Worm (Caenorhabditis elegans): ENCODE data around the gene F45F2.11.

F45F2.11 gene

DNA sequence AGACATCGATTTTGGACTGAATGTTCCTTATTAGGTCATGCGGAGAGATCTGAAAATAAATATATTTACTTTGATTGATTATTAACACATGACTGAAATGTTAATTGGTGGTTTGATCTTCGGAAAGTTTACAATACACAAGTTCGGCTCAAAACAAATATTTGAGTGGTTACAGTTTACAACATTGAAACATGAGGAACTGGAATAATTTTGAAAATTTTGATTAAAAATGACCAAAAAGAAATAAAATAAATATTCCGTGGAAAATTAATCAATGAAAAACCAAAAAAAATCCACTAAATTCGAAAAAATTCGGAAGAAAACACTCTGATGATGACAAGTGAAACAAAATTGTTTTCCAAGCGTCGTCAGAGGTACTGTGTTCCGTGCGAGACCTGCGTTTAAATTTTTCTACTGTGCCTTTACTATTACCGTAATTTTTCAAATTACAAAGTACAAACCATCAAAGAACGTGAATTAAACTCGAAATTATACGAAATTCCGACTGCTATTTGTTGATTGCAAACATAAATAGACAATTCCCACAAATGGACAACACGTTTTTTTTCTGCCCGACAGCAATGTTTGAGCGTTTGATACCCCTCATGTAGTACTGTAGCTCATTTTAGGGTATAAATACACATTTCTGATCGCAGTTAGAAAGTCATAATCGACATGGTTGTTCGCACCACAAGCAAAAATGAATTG, at the start of gene F45F2.11, which contains the start of gene otpl-7:
Gene F45F2.11, minus strand, starts transcription at position 51 of the 708 bp plus-strand sequence.
Gene otpl-7, plus strand, starts transcription at position 658 of the 708 bp plus-strand sequence.
- TF ChIP-seq C34F6.9 (tag; optimal IDR thresholded peaks at IDR 0.05) (no peak), mbf-1 (tag; optimal IDR thresholded peaks at IDR 0.05) (no peak), skn-1 (tag; optimal IDR thresholded peaks at IDR 0.05) (no peak), sma-9 (GFP tag; optimal IDR thresholded peaks at IDR 0.05) (no peak), sma-9 (tag; optimal IDR thresholded peaks at IDR 0.05) (no peak), crh-2 (tag; optimal IDR thresholded peaks at IDR 0.05) (no peak), nhr-21 (tag; optimal IDR thresholded peaks at IDR 0.05) (no peak)

DNA sequence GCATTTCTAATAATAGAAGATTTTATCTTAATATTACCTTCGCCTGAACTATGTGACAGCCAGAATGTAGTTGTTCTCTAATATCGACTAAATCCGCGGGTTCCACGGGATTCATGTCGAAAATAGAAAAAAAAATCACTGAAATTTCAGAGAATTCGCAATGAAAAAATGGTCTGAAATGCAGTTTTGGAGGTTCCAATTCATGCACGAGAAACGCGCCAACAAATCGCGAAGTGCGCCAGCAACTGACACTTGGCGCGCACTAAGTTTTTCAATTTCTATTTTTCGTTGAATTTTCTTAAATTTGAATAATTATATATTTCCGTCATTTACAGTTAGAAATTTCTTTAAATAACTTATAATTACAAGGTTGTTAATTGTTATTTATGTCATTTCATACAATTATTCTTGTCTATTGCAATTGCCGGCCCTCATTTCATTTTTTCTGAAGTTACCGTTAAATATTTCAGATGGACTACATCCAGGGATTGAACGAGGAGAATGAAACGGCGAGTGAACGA, 49.2 kb upstream of the F45F2.11 start, which contains the start of the genes F25G6.9 and symk-1:
Gene F25G6.9, minus strand, starts transcription at position 160 of the 521 bp plus-strand sequence.
Gene symk-1, plus strand, starts transcription at position 471 of the 521 bp plus-strand sequence.
- TF ChIP-seq aly-2 (tag; optimal IDR thresholded peaks at IDR 0.05) (no peak), F13H6.1 (tag; optimal IDR thresholded peaks at IDR 0.05) (peak; percentile 51), sma-9 (GFP tag; optimal IDR thresholded peaks at IDR 0.05) (peak; percentile 68), sma-9 (tag; optimal IDR thresholded peaks at IDR 0.05) (no peak), alr-1 (tag; optimal IDR thresholded peaks at IDR 0.05) (no peak), ZK546.5 (tag; optimal IDR thresholded peaks at IDR 0.05) (no peak), gmeb-1 (tag; optimal IDR thresholded peaks at IDR 0.05) (peak; percentile 82), C34F6.9 (tag; optimal IDR thresholded peaks at IDR 0.05) (no peak), mab-5 (tag; optimal IDR thresholded peaks at IDR 0.05) (peak; percentile 45), fos-1 (tag; optimal IDR thresholded peaks at IDR 0.05) (peak; percentile 18), mdl-1 (tag; optimal IDR thresholded peaks at IDR 0.05) (no peak), peb-1 (tag; optimal IDR thresholded peaks at IDR 0.05) (no peak), ztf-4 (tag; optimal IDR thresholded peaks at IDR 0.05) (no peak), nhr-129 (tag; optimal IDR thresholded peaks at IDR 0.05) (peak; percentile 20), sma-3 (GFP tag; optimal IDR thresholded peaks at IDR 0.05) (peak; percentile 46), nhr-25 (tag; optimal IDR thresholded peaks at IDR 0.05) (no peak), ztf-11 (tag; optimal IDR thresholded peaks at IDR 0.05) (no peak), lin-11 (tag; optimal IDR thresholded peaks at IDR 0.05) (peak; percentile 41), R02D3.7 (tag; optimal IDR thresholded peaks at IDR 0.05) (peak; percentile 33), nhr-11 (tag; optimal IDR thresholded peaks at IDR 0.05) (no peak), skn-1 (tag; optimal IDR thresholded peaks at IDR 0.05) (no peak), unc-39 (tag; optimal IDR thresholded peaks at IDR 0.05) (no peak), unc-55 (GFP tag; optimal IDR thresholded peaks at IDR 0.05) (peak; percentile 77), lin-39 (tag; optimal IDR thresholded peaks at IDR 0.05) (no peak), nhr-6 (tag; optimal IDR thresholded peaks at IDR 0.05) (no peak), zag-1 (tag; optimal IDR thresholded peaks at IDR 0.05) (no peak), ama-1 (optimal IDR thresholded peaks at IDR 0.05) (no peak), elt-1 (tag; optimal IDR thresholded peaks at IDR 0.05) (no peak), blmp-1 (tag; optimal IDR thresholded peaks at IDR 0.05; ENCODE audit: insufficient read depth) (no peak), ceh-82 (tag; optimal IDR thresholded peaks at IDR 0.05) (no peak), Y55F3AM.14 (GFP tag; optimal IDR thresholded peaks at IDR 0.05) (no peak), nhr-10 (tag; optimal IDR thresholded peaks at IDR 0.05) (no peak), elt-3 (tag; optimal IDR thresholded peaks at IDR 0.05) (no peak), nhr-21 (tag; optimal IDR thresholded peaks at IDR 0.05) (peak; percentile 46), lsy-2 (tag; optimal IDR thresholded peaks at IDR 0.05) (peak; percentile 66 to 81), nhr-77 (tag; optimal IDR thresholded peaks at IDR 0.05) (peak; percentile 4), egl-27 (tag; optimal IDR thresholded peaks at IDR 0.05) (no peak), nhr-23 (tag; optimal IDR thresholded peaks at IDR 0.05) (no peak), dmd-4 (tag; optimal IDR thresholded peaks at IDR 0.05) (no peak), unc-62 (GFP tag; optimal IDR thresholded peaks at IDR 0.05) (no peak), nhr-12 (tag; optimal IDR thresholded peaks at IDR 0.05) (no peak), sem-4 (tag; optimal IDR thresholded peaks at IDR 0.05) (no peak), ztf-1 (GFP tag; conservative IDR thresholded peaks at IDR 0.05) (no peak), snpc-4 (tag; optimal IDR thresholded peaks at IDR 0.05) (peak; percentile 37), ceh-16 (tag; optimal IDR thresholded peaks at IDR 0.05) (no peak), lin-13 (GFP tag; optimal IDR thresholded peaks at IDR 0.05) (peak; percentile 36), crh-2 (tag; optimal IDR thresholded peaks at IDR 0.05) (peak; percentile 63), nhr-237 (tag; optimal IDR thresholded peaks at IDR 0.05) (no peak), mbf-1 (tag; optimal IDR thresholded peaks at IDR 0.05) (no peak)
